Fruit fly (Drosophila melanogaster) whole organism, adult: Measurements from ENCODE around the gene CG2964.

Experiments
- CG11617 ChIP-seq: fragments of 200-800 bp; sonication (Bioruptor generic); optimal IDR thresholded peaks from 2 replicates; lab custom pipeline; 2017; ENCODE audit warnings: mild to moderate bottlenecking, missing biosample characterization, missing genetic modification reagents, missing genetic modification characterization
- CG12768 ChIP-seq: fragments of 200-800 bp; sonication (Bioruptor generic); optimal IDR thresholded peaks from 2 replicates; lab custom pipeline; 2017; ENCODE audit warnings: missing biosample characterization, missing genetic modification characterization, mild to moderate bottlenecking, moderate library complexity, missing genetic modification reagents
- CG14711 ChIP-seq: fragments of 200-800 bp; sonication (Bioruptor generic); optimal IDR thresholded peaks from 2 replicates; lab custom pipeline; 2018; ENCODE audit warnings: missing biosample characterization, mild to moderate bottlenecking, missing genetic modification characterization, moderate library complexity
- CG1620 ChIP-seq: fragments of 200-800 bp; sonication (Bioruptor generic); optimal IDR thresholded peaks from 2 replicates; lab custom pipeline; 2016; ENCODE audit warnings: missing biosample characterization, missing genetic modification characterization
- CG33017 ChIP-seq: fragments of 200-800 bp; sonication (Bioruptor generic); optimal IDR thresholded peaks from 2 replicates; lab custom pipeline; 2018; ENCODE audit warnings: missing biosample characterization, mild to moderate bottlenecking, missing genetic modification characterization, moderate library complexity
- CG5204 ChIP-seq: fragments of 200-800 bp; sonication (Bioruptor generic); optimal IDR thresholded peaks from 2 replicates; lab custom pipeline; 2016; ENCODE audit warnings: missing biosample characterization, missing genetic modification characterization
- CG7045 ChIP-seq: fragments of 200-800 bp; sonication (Bioruptor generic); optimal IDR thresholded peaks from 2 replicates; lab custom pipeline; 2017; ENCODE audit warnings: missing biosample characterization, mild to moderate bottlenecking, missing genetic modification characterization
- CG7101 ChIP-seq: fragments of 200-800 bp; sonication (Bioruptor generic); optimal IDR thresholded peaks from 2 replicates; lab custom pipeline; 2018; ENCODE audit warnings: missing biosample characterization, mild to moderate bottlenecking, missing genetic modification characterization, moderate library complexity
- Clk ChIP-seq: fragments of 200-800 bp; sonication (Bioruptor generic); optimal IDR thresholded peaks from 2 replicates; lab custom pipeline; 2017; ENCODE audit warnings: missing biosample characterization, missing genetic modification characterization
- Crg-1 ChIP-seq: fragments of 200-800 bp; sonication (Bioruptor generic); optimal IDR thresholded peaks from 2 replicates; lab custom pipeline; 2016; ENCODE audit warnings: missing biosample characterization, missing genetic modification characterization
- Hr96 ChIP-seq: fragments of 200-800 bp; sonication (Bioruptor generic); optimal IDR thresholded peaks from 2 replicates; lab custom pipeline; 2016; ENCODE audit warnings: missing biosample characterization, missing genetic modification characterization
- Mnt ChIP-seq: fragments of 200-800 bp; sonication (Bioruptor generic); optimal IDR thresholded peaks from 2 replicates; lab custom pipeline; 2016; ENCODE audit warnings: missing biosample characterization, mild to moderate bottlenecking, missing genetic modification characterization
- bab1 ChIP-seq: fragments of 200-800 bp; sonication (Bioruptor generic); optimal IDR thresholded peaks from 3 replicates; lab custom pipeline; 2019; ENCODE audit warnings: missing biosample characterization, mild to moderate bottlenecking, missing genetic modification characterization, moderate library complexity
- cic ChIP-seq: fragments of 200-800 bp; sonication (Bioruptor generic); optimal IDR thresholded peaks from 2 replicates; lab custom pipeline; 2017; ENCODE audit warnings: missing biosample characterization, mild to moderate bottlenecking, missing genetic modification characterization, moderate library complexity
- cnc ChIP-seq, 2 experiments: fragments of >200 bp; optimal IDR thresholded peaks; 2 replicates each; lab custom pipeline; 2017
- kay ChIP-seq: fragments of 200-800 bp; sonication (Bioruptor generic); peaks from one replicate; lab custom pipeline; 2016; ENCODE audit warnings: missing biosample characterization, missing genetic modification characterization, borderline replicate concordance
- ovo ChIP-seq: fragments of 200-800 bp; sonication (Bioruptor generic); optimal IDR thresholded peaks from 2 replicates; lab custom pipeline; 2016; ENCODE audit warnings: missing biosample characterization, missing genetic modification characterization
- pad ChIP-seq: fragments of 200-800 bp; sonication (Bioruptor generic); optimal IDR thresholded peaks from 3 replicates; lab custom pipeline; 2017; ENCODE audit warnings: missing biosample characterization, missing genetic modification characterization, mild to moderate bottlenecking, moderate library complexity, missing genetic modification reagents
- tj ChIP-seq: fragments of 200-800 bp; sonication (Bioruptor generic); optimal IDR thresholded peaks from 3 replicates; lab custom pipeline; 2017; ENCODE audit warnings: missing biosample characterization, mild to moderate bottlenecking, missing genetic modification characterization, moderate library complexity
- toe ChIP-seq: fragments of 200-800 bp; sonication (Bioruptor generic); optimal IDR thresholded peaks from 2 replicates; lab custom pipeline; 2016; ENCODE audit warnings: missing biosample characterization, missing genetic modification characterization

Gene CG2964

dm6 chr2L:2812137-2812536 lies at the start of gene CG2964:
Gene CG2964 (plus strand): TSS chr2L:2812437.
- TF ChIP-seq Hr96 (GFP tag; lab: Kevin White, UChicago) = no peak
- no peak for TF ChIP-seq CG33017 (tag; lab: Kevin White, UChicago)
- no peak for TF ChIP-seq kay (GFP tag; lab: Kevin White, UChicago)
- no peak for TF ChIP-seq Mnt (GFP tag; lab: Kevin White, UChicago)
- no peak for TF ChIP-seq cic (GFP tag; lab: Kevin White, UChicago)
- no peak for TF ChIP-seq bab1 (GFP tag; lab: Kevin White, UChicago)
- TF ChIP-seq Clk (GFP tag; lab: Kevin White, UChicago) = no peak
- no peak for TF ChIP-seq CG1620 (GFP tag; lab: Kevin White, UChicago)
- TF ChIP-seq CG12768 (GFP tag; lab: Kevin White, UChicago) = no peak
- TF ChIP-seq CG11617 (GFP tag; lab: Kevin White, UChicago) = no peak
- TF ChIP-seq toe (GFP tag; lab: Kevin White, UChicago) = no peak
- TF ChIP-seq tj (GFP tag; lab: Kevin White, UChicago) = no peak
- TF ChIP-seq CG7045 = no peak
- no peak for TF ChIP-seq cnc (optimal IDR thresholded peaks at IDR 0.05; lab: Kevin White, UChicago)
- TF ChIP-seq CG7101 (tag; lab: Kevin White, UChicago) = no peak
- TF ChIP-seq pad (GFP tag; lab: Kevin White, UChicago) = no peak

DNA sequence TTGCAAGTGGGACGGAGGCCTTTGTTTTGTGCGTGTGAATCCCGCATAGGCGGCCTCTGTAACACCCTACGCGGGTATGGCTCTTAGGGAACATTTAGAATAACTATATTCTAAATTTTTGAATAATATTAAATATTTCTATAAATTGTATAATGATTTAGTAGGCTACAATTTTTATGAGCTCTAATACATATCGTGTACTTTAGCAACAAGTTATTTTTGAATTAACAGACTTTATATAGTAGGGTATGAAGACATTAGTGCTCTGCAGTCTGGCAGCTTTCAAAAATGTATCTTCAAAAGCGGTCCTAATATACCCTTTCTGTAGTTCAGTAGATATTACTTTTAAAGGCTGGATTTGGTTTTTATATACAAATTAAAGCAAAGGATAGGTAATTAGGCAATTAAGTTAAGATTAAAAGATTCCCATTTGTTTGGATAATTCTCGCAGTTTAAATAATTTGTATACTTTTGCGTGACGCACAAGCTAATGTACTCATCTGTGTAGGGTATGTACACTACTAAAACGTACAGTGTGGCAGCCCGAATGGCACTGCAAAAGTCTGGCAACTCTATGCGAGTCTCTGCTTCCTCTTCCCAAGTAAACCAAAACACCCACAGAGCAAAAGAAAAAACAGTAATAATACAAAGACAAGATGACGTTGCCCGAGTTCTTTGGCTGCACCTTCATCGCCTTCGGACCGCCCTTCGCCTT lies 46.4 kb upstream of the CG2964 start, which contains the start of the genes Snx21 and aph-1:
TSS of gene Snx21 (minus strand) at position 7 of the 715 bp plus-strand sequence.
TSS of gene aph-1 (plus strand) at position 575 of the 715 bp plus-strand sequence.
- peak; percentile 93 for TF ChIP-seq CG33017 (tag; lab: Kevin White, UChicago)
- TF ChIP-seq ovo = peak; percentile 57
- peak; percentile 92 for TF ChIP-seq toe (GFP tag; lab: Kevin White, UChicago)
- peak; percentile 91 for TF ChIP-seq CG7101 (tag; lab: Kevin White, UChicago)
- peak; percentile 76 for TF ChIP-seq pad (GFP tag; lab: Kevin White, UChicago)
- peak; percentile 77 for TF ChIP-seq Clk (GFP tag; lab: Kevin White, UChicago)
- TF ChIP-seq bab1 (GFP tag; lab: Kevin White, UChicago) = peak; percentile 91
- peak; percentile 95 for TF ChIP-seq CG7045
- peak; percentile 1 for TF ChIP-seq cic (GFP tag; lab: Kevin White, UChicago)
- no peak for TF ChIP-seq cnc (optimal IDR thresholded peaks at IDR 0.05; lab: Kevin White, UChicago)
- TF ChIP-seq Crg-1 (GFP tag; lab: Kevin White, UChicago) = peak; percentile 76
- TF ChIP-seq CG5204 = no peak
- TF ChIP-seq CG14711 (tag; lab: Kevin White, UChicago) = peak; percentile 88
- TF ChIP-seq Hr96 (GFP tag; lab: Kevin White, UChicago) = peak; percentile 87
- TF ChIP-seq kay (GFP tag; lab: Kevin White, UChicago) = no peak
- TF ChIP-seq CG1620 (GFP tag; lab: Kevin White, UChicago) = peak; percentile 84
- TF ChIP-seq tj (GFP tag; lab: Kevin White, UChicago) = peak; percentile 78
- TF ChIP-seq CG11617 (GFP tag; lab: Kevin White, UChicago) = peak; percentile 90
- peak; percentile 91 for TF ChIP-seq CG12768 (GFP tag; lab: Kevin White, UChicago)
- peak; percentile 84 for TF ChIP-seq Mnt (GFP tag; lab: Kevin White, UChicago)

- TF ChIP-seq toe (GFP tag; lab: Kevin White, UChicago) (no peak), CG1620 (GFP tag; lab: Kevin White, UChicago) (no peak), Hr96 (GFP tag; lab: Kevin White, UChicago) (no peak), pad (GFP tag; lab: Kevin White, UChicago) (no peak), kay (GFP tag; lab: Kevin White, UChicago) (no peak), cic (GFP tag; lab: Kevin White, UChicago) (peak; percentile 60), CG33017 (tag; lab: Kevin White, UChicago) (no peak), CG7045 (no peak), cnc (optimal IDR thresholded peaks at IDR 0.05; lab: Kevin White, UChicago) (no peak), Mnt (GFP tag; lab: Kevin White, UChicago) (no peak), Crg-1 (GFP tag; lab: Kevin White, UChicago) (no peak), bab1 (GFP tag; lab: Kevin White, UChicago) (peak; percentile 65), CG14711 (tag; lab: Kevin White, UChicago) (no peak), ovo (no peak), CG12768 (GFP tag; lab: Kevin White, UChicago) (no peak), CG11617 (GFP tag; lab: Kevin White, UChicago) (no peak)
These were observed 44.6 kb upstream of the CG2964 start, which contains the start of the genes Taf10b and Taf10 for dm6 chr2L:2767627-2768026. Gene Taf10b (minus strand): TSS chr2L:2767845. Gene Taf10 (plus strand): TSS chr2L:2767890.

DNA sequence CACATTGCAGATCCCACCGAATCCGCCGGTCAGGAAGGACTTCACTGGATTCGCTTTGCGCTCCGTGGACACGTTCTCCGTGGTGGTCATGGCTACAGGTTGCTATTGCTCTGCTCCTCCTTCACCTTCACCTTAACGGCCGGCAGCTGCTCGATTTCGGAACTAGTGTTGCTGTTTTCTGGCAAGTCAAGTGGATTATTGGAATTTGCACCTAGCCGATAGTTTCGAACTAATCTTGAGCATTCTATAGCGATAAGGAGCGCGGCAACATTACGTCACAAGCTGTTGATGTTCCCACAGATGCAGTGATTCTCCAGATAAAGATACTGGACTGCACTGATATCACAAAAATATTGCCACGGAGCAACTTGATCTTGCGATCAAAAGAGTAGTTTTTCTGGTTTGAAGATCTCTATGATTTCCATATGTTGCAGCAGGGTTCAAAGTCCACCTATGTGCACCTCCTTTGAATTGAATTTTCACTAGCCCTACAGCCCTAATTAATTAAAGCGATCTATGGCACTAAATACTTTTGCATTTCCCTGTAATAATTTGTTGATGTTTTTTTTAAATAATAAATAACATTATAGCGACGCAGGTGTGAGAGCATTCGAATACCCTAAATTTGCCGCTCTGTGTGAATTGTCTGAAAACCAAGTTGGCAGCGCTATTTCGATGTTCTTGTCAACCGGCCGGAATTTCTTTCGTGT lies 42.6 kb upstream of the CG2964 start, which contains the start of the genes colt and HINT1:
TSS of gene colt (minus strand) at position 594 of the 710 bp plus-strand sequence.
TSS of gene HINT1 (plus strand) at position 660 of the 710 bp plus-strand sequence.
- TF ChIP-seq Crg-1 (GFP tag; lab: Kevin White, UChicago) (no peak), CG12768 (GFP tag; lab: Kevin White, UChicago) (peak; percentile 92), tj (GFP tag; lab: Kevin White, UChicago) (peak; percentile 61), ovo (peak; percentile 20), CG7101 (tag; lab: Kevin White, UChicago) (peak; percentile 40), Mnt (GFP tag; lab: Kevin White, UChicago) (peak; percentile 50), toe (GFP tag; lab: Kevin White, UChicago) (peak; percentile 83), CG5204 (no peak), bab1 (GFP tag; lab: Kevin White, UChicago) (peak; percentile 10), CG14711 (tag; lab: Kevin White, UChicago) (peak; percentile 52), cnc (optimal IDR thresholded peaks at IDR 0.05; lab: Kevin White, UChicago) (no peak), Clk (GFP tag; lab: Kevin White, UChicago) (peak; percentile 56), CG1620 (GFP tag; lab: Kevin White, UChicago) (peak; percentile 23), CG7045 (peak; percentile 56), CG33017 (tag; lab: Kevin White, UChicago) (peak; percentile 27), pad (GFP tag; lab: Kevin White, UChicago) (peak; percentile 15), Hr96 (GFP tag; lab: Kevin White, UChicago) (peak; percentile 76), cic (GFP tag; lab: Kevin White, UChicago) (peak; percentile 59), kay (GFP tag; lab: Kevin White, UChicago) (no peak), CG11617 (GFP tag; lab: Kevin White, UChicago) (peak; percentile 77)
